Worm (Caenorhabditis elegans) whole organism, young adult: ENCODE data around the gene ZK622.4.

ENCODE experiments used
- B0019.2 ChIP-seq: fragments of 200-800 bp; sonication (Bioruptor generic); conservative IDR thresholded peaks from 2 replicates; pipeline ENCODE4 v1.3.6; 2022; ENCODE audit warnings: missing genetic modification reagents, missing genetic modification characterization, missing compliant biosample characterization
- B0035.1 ChIP-seq: sonication (generic microtip); optimal IDR thresholded peaks from 2 replicates; lab custom pipeline; 2016; ENCODE audit warnings: missing genetic modification characterization, mild to moderate bottlenecking, missing compliant biosample characterization, missing genotype, missing genetic modification reagents
- F39B2.1 ChIP-seq: fragments of 200-800 bp; sonication (Bioruptor generic); IDR thresholded peaks from 2 replicates; pipeline ENCODE4 v1.3.6; 2022; ENCODE audit warnings: missing genetic modification reagents, missing genetic modification characterization, missing compliant biosample characterization
- F57C9.4 ChIP-seq: sonication (generic microtip); optimal IDR thresholded peaks from 2 replicates; lab custom pipeline; 2017; ENCODE audit warnings: mild to moderate bottlenecking, missing genetic modification characterization, missing compliant biosample characterization
- K11D2.4 ChIP-seq: fragments of 200-800 bp; sonication (Bioruptor generic); IDR thresholded peaks from 2 replicates; pipeline ENCODE4 v1.3.6; 2022; ENCODE audit warnings: missing genetic modification reagents, missing genetic modification characterization, missing compliant biosample characterization
- T07F8.4 ChIP-seq: sonication (generic microtip); optimal IDR thresholded peaks from 2 replicates; lab custom pipeline; 2016; ENCODE audit warnings: mild to moderate bottlenecking, missing genetic modification characterization, moderate library complexity, missing compliant biosample characterization
- Y53G8AR.9 ChIP-seq: fragments of 200-800 bp; sonication (Bioruptor generic); conservative IDR thresholded peaks from 2 replicates; pipeline ENCODE4 v1.3.6; 2022; ENCODE audit warnings: missing genetic modification reagents, missing genetic modification characterization, missing compliant biosample characterization
- Y56A3A.18 ChIP-seq: fragments of 200-800 bp; sonication (Bioruptor generic); IDR thresholded peaks from 2 replicates; pipeline ENCODE4 v1.3.6; 2022; ENCODE audit warnings: missing genetic modification reagents, missing genetic modification characterization, missing compliant biosample characterization
- ZK185.1 ChIP-seq: sonication (generic microtip); optimal IDR thresholded peaks from 2 replicates; lab custom pipeline; 2016; ENCODE audit warnings: mild to moderate bottlenecking, missing genetic modification characterization, missing compliant biosample characterization; ENCODE audit not compliant: poor library complexity, severe bottlenecking
- ama-1 ChIP-seq, 3 experiments: fragments of 150-350 bp in 1 of 3; sonication (generic microtip) in 2 of 3; optimal IDR thresholded peaks; 2 replicates each; lab custom pipeline; 2014 to 2018; ENCODE audit warnings: missing biosample characterization in 2 of 3, missing genetic modification characterization in 2 of 3, missing genetic modification reagents in 2 of 3
- attf-5 ChIP-seq: fragments of 200-800 bp; sonication (Bioruptor generic); optimal IDR thresholded peaks from 2 replicates; lab custom pipeline; 2018; ENCODE audit warnings: mild to moderate bottlenecking, missing genetic modification characterization, missing compliant biosample characterization
- bed-1 ChIP-seq: fragments of 200-800 bp; sonication (Bioruptor generic); IDR thresholded peaks from 2 replicates; pipeline ENCODE4 v1.3.6; 2022; ENCODE audit warnings: missing genetic modification reagents, missing genetic modification characterization, missing compliant biosample characterization
- cebp-1 ChIP-seq, 2 experiments: fragments of 200-800 bp in 1 of 2; sonication (Bioruptor generic) in 1 of 2; sonication (generic microtip) in 1 of 2; IDR thresholded peaks in 1 of 2; optimal IDR thresholded peaks in 1 of 2; 2 replicates each; pipeline versions ENCODE4 v1.3.6 to Lab custom; 2017 to 2022; ENCODE audit warnings: missing compliant biosample characterization in 2 of 2, missing genetic modification characterization in 2 of 2, mild to moderate bottlenecking in 1 of 2, missing genetic modification reagents in 1 of 2, moderate library complexity in 1 of 2
- cebp-2 ChIP-seq: fragments of 200-800 bp; sonication (Bioruptor generic); IDR thresholded peaks from 2 replicates; pipeline ENCODE4 v1.3.6; 2022; ENCODE audit warnings: missing genetic modification characterization, missing compliant biosample characterization
- ceh-91 ChIP-seq: fragments of 200-800 bp; sonication (Bioruptor generic); IDR thresholded peaks from 2 replicates; pipeline ENCODE4 v1.3.6; 2022; ENCODE audit warnings: missing genetic modification reagents, missing genetic modification characterization, missing compliant biosample characterization
- dox-1 ChIP-seq: fragments of 200-800 bp; sonication (Bioruptor generic); IDR thresholded peaks from 2 replicates; pipeline ENCODE4 v1.3.6; 2022; ENCODE audit warnings: missing genetic modification reagents, missing genetic modification characterization, missing compliant biosample characterization
- egl-18 ChIP-seq: fragments of 200-800 bp; sonication (Bioruptor generic); IDR thresholded peaks from 2 replicates; pipeline ENCODE4 v1.3.6; 2022; ENCODE audit warnings: missing genetic modification reagents, missing genetic modification characterization, missing compliant biosample characterization
- him-1 ChIP-seq: sonication (generic microtip); optimal IDR thresholded peaks from 2 replicates; lab custom pipeline; 2016; ENCODE audit warnings: missing genotype, missing genetic modification reagents, missing genetic modification characterization, missing compliant biosample characterization
- hlh-26 ChIP-seq: fragments of 200-800 bp; sonication (Bioruptor generic); conservative IDR thresholded peaks from 2 replicates; pipeline ENCODE4 v1.3.6; 2022; ENCODE audit warnings: missing genetic modification reagents, missing genetic modification characterization, missing compliant biosample characterization
- hmg-20 ChIP-seq: fragments of 200-800 bp; sonication (Bioruptor generic); IDR thresholded peaks from 2 replicates; pipeline ENCODE4 v1.3.6; 2022; ENCODE audit warnings: missing genetic modification reagents, missing genetic modification characterization, missing compliant biosample characterization
- lag-1 ChIP-seq: fragments of 200-800 bp; sonication (Bioruptor generic); IDR thresholded peaks from 2 replicates; pipeline ENCODE4 v1.3.6; 2022; ENCODE audit warnings: missing genetic modification reagents, missing genetic modification characterization, missing compliant biosample characterization
- let-526 ChIP-seq: fragments of 200-800 bp; sonication (Bioruptor generic); IDR thresholded peaks from 2 replicates; pipeline ENCODE4 v1.3.6; 2022; ENCODE audit warnings: missing genetic modification reagents, missing genetic modification characterization, missing compliant biosample characterization
- madf-3 ChIP-seq: fragments of 200-800 bp; sonication (Bioruptor generic); IDR thresholded peaks from 2 replicates; pipeline ENCODE4 v1.3.6; 2022; ENCODE audit warnings: missing genetic modification reagents, missing genetic modification characterization, missing compliant biosample characterization
- madf-6 ChIP-seq: fragments of 200-800 bp; sonication (Bioruptor generic); IDR thresholded peaks from 2 replicates; pipeline ENCODE4 v1.3.6; 2022; ENCODE audit warnings: missing genetic modification reagents, missing genetic modification characterization, missing compliant biosample characterization
- mcd-1 ChIP-seq: fragments of 200-800 bp; sonication (Bioruptor generic); IDR thresholded peaks from 2 replicates; pipeline ENCODE4 v1.3.6; 2022; ENCODE audit warnings: missing genetic modification reagents, missing genetic modification characterization, missing compliant biosample characterization
- mes-4 ChIP-seq: sonication (generic microtip); optimal IDR thresholded peaks from 2 replicates; lab custom pipeline; 2016; ENCODE audit warnings: missing genotype, missing genetic modification characterization, missing compliant biosample characterization
- nfya-2 ChIP-seq: fragments of 200-800 bp; sonication (Bioruptor generic); IDR thresholded peaks from 2 replicates; pipeline ENCODE4 v1.3.6; 2022; ENCODE audit warnings: missing genetic modification reagents, missing genetic modification characterization, missing compliant biosample characterization
- nfyb-1 ChIP-seq: fragments of 200-800 bp; sonication (Bioruptor generic); IDR thresholded peaks from 2 replicates; pipeline ENCODE4 v1.3.6; 2022; ENCODE audit warnings: missing genetic modification reagents, missing genetic modification characterization, missing compliant biosample characterization
- nhr-179 ChIP-seq: sonication (generic microtip); optimal IDR thresholded peaks from 2 replicates; lab custom pipeline; 2016; ENCODE audit warnings: mild to moderate bottlenecking, missing genetic modification characterization, missing compliant biosample characterization
- nhr-80 ChIP-seq: sonication (generic microtip); optimal IDR thresholded peaks from 2 replicates; lab custom pipeline; 2016; ENCODE audit warnings: missing genetic modification characterization, missing compliant biosample characterization
- pbrm-1 ChIP-seq: fragments of 200-800 bp; sonication (Bioruptor generic); IDR thresholded peaks from 2 replicates; pipeline ENCODE4 v1.3.6; 2022; ENCODE audit warnings: missing genetic modification reagents, missing genetic modification characterization, missing compliant biosample characterization
- pha-4 ChIP-seq: fragments of 150-350 bp; sonication (generic microtip); optimal IDR thresholded peaks from 2 replicates; lab custom pipeline; 2014; ENCODE audit warnings: missing biosample characterization, missing genetic modification reagents, missing genetic modification characterization
- rec-8 ChIP-seq, 2 experiments: sonication (generic microtip); optimal IDR thresholded peaks; 2 replicates each; lab custom pipeline; 2016; ENCODE audit warnings: mild to moderate bottlenecking in 2 of 2, missing genetic modification characterization in 2 of 2, missing genetic modification reagents in 2 of 2, missing genotype in 2 of 2, missing biosample characterization in 1 of 2, missing compliant biosample characterization in 1 of 2, moderate library complexity in 1 of 2
- rpc-1 ChIP-seq, 2 experiments: fragments of 150-350 bp in 1 of 2; sonication (generic microtip) in 1 of 2; optimal IDR thresholded peaks; 2 replicates each; lab custom pipeline; 2014 to 2018; ENCODE audit warnings: missing biosample characterization in 1 of 2, missing genetic modification characterization in 1 of 2, missing genetic modification reagents in 1 of 2, missing genotype in 1 of 2
- sea-2 ChIP-seq: fragments of 200-800 bp; sonication (Bioruptor generic); IDR thresholded peaks from 2 replicates; pipeline ENCODE4 v1.3.6; 2022; ENCODE audit warnings: missing genetic modification characterization, missing compliant biosample characterization
- snpc-1.3 ChIP-seq: sonication (generic microtip); optimal IDR thresholded peaks from 2 replicates; lab custom pipeline; 2017; ENCODE audit warnings: missing genetic modification characterization, mild to moderate bottlenecking, missing compliant biosample characterization, antibody characterized with exemption, moderate library complexity, missing genotype, missing genetic modification reagents; ENCODE audit not compliant: insufficient read depth
- snpc-3.4 ChIP-seq: sonication (generic microtip); optimal IDR thresholded peaks from 2 replicates; lab custom pipeline; 2017; ENCODE audit warnings: missing genetic modification characterization, mild to moderate bottlenecking, missing compliant biosample characterization, antibody characterized with exemption, moderate library complexity, missing genotype, missing genetic modification reagents
- snpc-4 ChIP-seq, 5 experiments: fragments of 150-350 bp in 1 of 5; sonication (generic microtip) in 4 of 5; optimal IDR thresholded peaks; 2 replicates each; lab custom pipeline; 2014 to 2018; ENCODE audit warnings: missing genetic modification characterization in 5 of 5, missing biosample characterization in 3 of 5, antibody characterized with exemption in 2 of 5, mild to moderate bottlenecking in 2 of 5, missing compliant biosample characterization in 2 of 5, missing genotype in 2 of 5, moderate library complexity in 2 of 5, missing genetic modification reagents in 1 of 5
- sptf-2 ChIP-seq: fragments of 200-800 bp; sonication (Bioruptor generic); optimal IDR thresholded peaks from 2 replicates; lab custom pipeline; 2018; ENCODE audit warnings: mild to moderate bottlenecking, missing genetic modification characterization, missing compliant biosample characterization
- tbx-9 ChIP-seq: sonication (generic microtip); optimal IDR thresholded peaks from 2 replicates; lab custom pipeline; 2016; ENCODE audit warnings: borderline replicate concordance, missing genetic modification characterization, inconsistent platforms, missing compliant biosample characterization
- unc-62 ChIP-seq: fragments of 150-350 bp; optimal IDR thresholded peaks from 2 replicates; lab custom pipeline; 2014; ENCODE audit warnings: missing biosample characterization, missing genetic modification reagents, missing genetic modification characterization
- xnd-1 ChIP-seq: sonication (generic microtip); optimal IDR thresholded peaks from 2 replicates; lab custom pipeline; 2016; ENCODE audit warnings: missing genotype, missing genetic modification reagents, missing genetic modification characterization, missing compliant biosample characterization
- zfh-2 ChIP-seq: fragments of 200-800 bp; sonication (Bioruptor generic); conservative IDR thresholded peaks from 2 replicates; pipeline ENCODE4 v1.3.6; 2022; ENCODE audit warnings: missing genetic modification reagents, missing genetic modification characterization, missing compliant biosample characterization
- ztf-22 ChIP-seq: fragments of 200-800 bp; sonication (Bioruptor generic); optimal IDR thresholded peaks from 2 replicates; lab custom pipeline; 2018; ENCODE audit warnings: mild to moderate bottlenecking, missing genetic modification characterization, moderate library complexity, missing compliant biosample characterization
- ztf-26 ChIP-seq: sonication (generic microtip); optimal IDR thresholded peaks from 2 replicates; lab custom pipeline; 2017; ENCODE audit warnings: missing genetic modification characterization, missing compliant biosample characterization

ZK622.4 gene

DNA sequence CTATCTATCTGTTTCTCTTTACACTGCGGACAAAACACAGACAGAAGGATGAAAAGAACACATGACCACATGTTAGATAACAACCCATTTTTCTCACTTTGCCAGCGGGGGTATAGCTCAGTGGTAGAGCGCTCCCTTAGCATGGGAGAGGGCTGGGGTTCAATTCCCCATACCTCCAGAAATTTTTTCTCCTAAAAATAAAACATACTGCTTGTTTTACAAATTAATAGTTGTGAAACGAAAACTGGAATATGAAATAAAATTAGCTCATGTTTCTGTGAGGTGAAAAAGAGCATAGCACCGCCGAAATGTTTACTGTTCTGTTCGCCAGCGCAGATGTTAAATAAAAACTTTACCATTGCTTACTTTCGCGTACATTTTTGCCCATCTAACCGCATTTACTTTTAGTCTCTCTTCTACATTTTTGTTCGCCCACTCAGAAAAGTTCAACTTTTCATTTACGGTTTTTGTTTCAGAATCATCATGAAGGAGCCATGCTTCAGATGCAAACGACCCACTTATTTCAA is at the start of gene ZK622.4:
ZK622.4 (plus strand) TSS at position 477 of the 527 bp plus-strand sequence.
- TF ChIP-seq bed-1 (GFP tag; lab: Robert Waterston, UW): no peak
- no peak for TF ChIP-seq nfya-2
- TF ChIP-seq K11D2.4 (GFP tag; lab: Robert Waterston, UW): no peak
- no peak for TF ChIP-seq ama-1 (optimal IDR thresholded peaks at IDR 0.05; lab: Kevin White, UChicago)
- peak; percentile 21 to 86 for TF ChIP-seq ama-1 (GFP tag; optimal IDR thresholded peaks at IDR 0.05; lab: Kevin White, UChicago)
- TF ChIP-seq xnd-1 (tag; lab: Kevin White, UChicago): no peak
- TF ChIP-seq rec-8 (tag; optimal IDR thresholded peaks at IDR 0.05; lab: Kevin White, UChicago): peak; percentile 39 to 78
- 0 out of 2 replicates have a peak, but pooled peaks have one; percentile 39 for TF ChIP-seq sea-2 (GFP tag; lab: Robert Waterston, UW)
- TF ChIP-seq nhr-80: peak; percentile 22
- TF ChIP-seq Y53G8AR.9 (GFP tag; lab: Robert Waterston, UW): no peak
- TF ChIP-seq ztf-22: no peak
- TF ChIP-seq him-1 (tag; lab: Kevin White, UChicago): peak; percentile 91
- no peak for TF ChIP-seq lag-1 (GFP tag; lab: Robert Waterston, UW)
- TF ChIP-seq mes-4 (tag; lab: Kevin White, UChicago): peak; percentile 21
- peak; percentile 74 for TF ChIP-seq pbrm-1 (GFP tag; lab: Robert Waterston, UW)
- peak; percentile 89 for TF ChIP-seq rpc-1 (optimal IDR thresholded peaks at IDR 0.05; lab: Kevin White, UChicago)
- peak; percentile 96 for TF ChIP-seq rpc-1 (tag; optimal IDR thresholded peaks at IDR 0.05; lab: Kevin White, UChicago)
- no peak for TF ChIP-seq unc-62
- TF ChIP-seq madf-6: no peak; the same call in none of the 2 replicates
- TF ChIP-seq tbx-9 (tag; lab: Kevin White, UChicago): no peak
- TF ChIP-seq hlh-26 (GFP tag; lab: Robert Waterston, UW): no peak
- no peak for TF ChIP-seq let-526 (GFP tag; lab: Robert Waterston, UW)
- TF ChIP-seq T07F8.4: peak; percentile 67
- peak; percentile 56 for TF ChIP-seq ZK185.1 (tag; lab: Kevin White, UChicago)
- TF ChIP-seq Y56A3A.18 (GFP tag; lab: Robert Waterston, UW): no peak; the same call in 1 of the 2 replicates
- TF ChIP-seq madf-3: no peak
- TF ChIP-seq zfh-2 (GFP tag; lab: Robert Waterston, UW): no peak
- no peak for TF ChIP-seq cebp-1 (GFP tag; IDR thresholded peaks at IDR 0.05; lab: Robert Waterston, UW)
- peak; percentile 70 for TF ChIP-seq cebp-1 (tag; optimal IDR thresholded peaks at IDR 0.05; lab: Kevin White, UChicago)
- peak; percentile 90 for TF ChIP-seq sptf-2
- TF ChIP-seq snpc-4 (GFP tag; optimal IDR thresholded peaks at IDR 0.05; lab: Kevin White, UChicago): peak; percentile 55
- peak; percentile 26 to 65 (median 48) for TF ChIP-seq snpc-4 (tag; optimal IDR thresholded peaks at IDR 0.05; lab: Kevin White, UChicago)
- peak; percentile 59 for TF ChIP-seq attf-5 (GFP tag; lab: Kevin White, UChicago)
- TF ChIP-seq snpc-1.3: peak; percentile 50
- TF ChIP-seq dox-1 (GFP tag; lab: Robert Waterston, UW): peak; percentile 74; the same call in 1 of the 2 replicates
- no peak for TF ChIP-seq B0019.2 (GFP tag; lab: Robert Waterston, UW)
- TF ChIP-seq pha-4: no peak
- TF ChIP-seq snpc-3.4 (tag; lab: Kevin White, UChicago): peak; percentile 86
- TF ChIP-seq cebp-2: no peak
- TF ChIP-seq ceh-91: no peak
- 0 out of 2 replicates have a peak, but pooled peaks have one; percentile 42 for TF ChIP-seq hmg-20
- TF ChIP-seq egl-18: no peak
- TF ChIP-seq nhr-179 (tag; lab: Kevin White, UChicago): no peak
- peak; percentile 42 for TF ChIP-seq B0035.1 (tag; lab: Kevin White, UChicago)
- peak; percentile 0 for TF ChIP-seq ztf-26
- TF ChIP-seq mcd-1 (GFP tag; lab: Robert Waterston, UW): peak; percentile 56
- no peak for TF ChIP-seq F57C9.4 (tag; lab: Kevin White, UChicago)
- TF ChIP-seq nfyb-1: peak; percentile 79
- no peak for TF ChIP-seq F39B2.1
